Worm (Caenorhabditis elegans) whole organism, young adult: ENCODE data around the gene sri-77.
"Not testable (repeated sequence)": the region's sequence is repeated elsewhere in the genome, so short reads cannot be mapped to it uniquely, and the experiment has no call there.

Experiments
- B0019.2 ChIP-seq: fragments of 200-800 bp; sonication (Bioruptor generic); conservative IDR thresholded peaks from 2 replicates; pipeline ENCODE4 v1.3.6; 2022; ENCODE audit warnings: missing genetic modification reagents, missing genetic modification characterization, missing compliant biosample characterization
- B0261.1 ChIP-seq: sonication (generic microtip); optimal IDR thresholded peaks from 2 replicates; lab custom pipeline; 2016; ENCODE audit warnings: mild to moderate bottlenecking, missing genetic modification characterization, moderate library complexity, missing compliant biosample characterization
- C17E4.6 ChIP-seq: fragments of 200-800 bp; sonication (Bioruptor generic); IDR thresholded peaks from 2 replicates; pipeline ENCODE4 v1.3.6; 2022; ENCODE audit warnings: missing genetic modification reagents, missing genetic modification characterization, missing compliant biosample characterization
- F10E7.11 ChIP-seq: sonication (generic microtip); optimal IDR thresholded peaks from 2 replicates; lab custom pipeline; 2017; ENCODE audit warnings: mild to moderate bottlenecking, missing genetic modification characterization, moderate library complexity, missing compliant biosample characterization
- F49E8.2 ChIP-seq: sonication (generic microtip); optimal IDR thresholded peaks from 3 replicates; lab custom pipeline; 2017; ENCODE audit warnings: missing genetic modification characterization, mild to moderate bottlenecking, missing compliant biosample characterization, antibody characterized with exemption, moderate library complexity; ENCODE audit not compliant: insufficient read depth
- F52B5.7 ChIP-seq: sonication (generic microtip); optimal IDR thresholded peaks from 2 replicates; lab custom pipeline; 2016; ENCODE audit warnings: mild to moderate bottlenecking, missing genetic modification characterization, missing compliant biosample characterization
- F57C9.4 ChIP-seq: sonication (generic microtip); optimal IDR thresholded peaks from 2 replicates; lab custom pipeline; 2017; ENCODE audit warnings: mild to moderate bottlenecking, missing genetic modification characterization, missing compliant biosample characterization
- K12H6.12 ChIP-seq: fragments of 200-800 bp; sonication (Bioruptor generic); optimal IDR thresholded peaks from 2 replicates; lab custom pipeline; 2018; ENCODE audit warnings: mild to moderate bottlenecking, missing genetic modification characterization, missing compliant biosample characterization
- T26A5.8 ChIP-seq: sonication (generic microtip); optimal IDR thresholded peaks from 2 replicates; lab custom pipeline; 2016; ENCODE audit warnings: missing genetic modification characterization, missing compliant biosample characterization
- aptf-2 ChIP-seq: fragments of 200-800 bp; sonication (Bioruptor generic); conservative IDR thresholded peaks from 2 replicates; pipeline ENCODE4 v1.3.6; 2022; ENCODE audit warnings: missing genetic modification reagents, missing genetic modification characterization, missing compliant biosample characterization
- atf-7 ChIP-seq: sonication (generic microtip); optimal IDR thresholded peaks from 2 replicates; lab custom pipeline; 2017; ENCODE audit warnings: mild to moderate bottlenecking, missing genetic modification characterization, missing compliant biosample characterization
- attf-5 ChIP-seq: fragments of 200-800 bp; sonication (Bioruptor generic); optimal IDR thresholded peaks from 2 replicates; lab custom pipeline; 2018; ENCODE audit warnings: mild to moderate bottlenecking, missing genetic modification characterization, missing compliant biosample characterization
- bed-2 ChIP-seq: fragments of 200-800 bp; sonication (Bioruptor generic); IDR thresholded peaks from 2 replicates; pipeline ENCODE4 v1.3.6; 2022; ENCODE audit warnings: missing genetic modification reagents, missing genetic modification characterization, missing compliant biosample characterization
- ccch-3 ChIP-seq: fragments of 200-800 bp; sonication (Bioruptor generic); optimal IDR thresholded peaks from 2 replicates; lab custom pipeline; 2018; ENCODE audit warnings: mild to moderate bottlenecking, missing genetic modification characterization, missing compliant biosample characterization
- cebp-1 ChIP-seq, 2 experiments: fragments of 200-800 bp in 1 of 2; sonication (Bioruptor generic) in 1 of 2; sonication (generic microtip) in 1 of 2; IDR thresholded peaks in 1 of 2; optimal IDR thresholded peaks in 1 of 2; 2 replicates each; pipeline versions ENCODE4 v1.3.6 to Lab custom; 2017 to 2022; ENCODE audit warnings: missing compliant biosample characterization in 2 of 2, missing genetic modification characterization in 2 of 2, mild to moderate bottlenecking in 1 of 2, missing genetic modification reagents in 1 of 2, moderate library complexity in 1 of 2
- ceh-100 ChIP-seq: fragments of 200-800 bp; sonication (Bioruptor generic); IDR thresholded peaks from 2 replicates; pipeline ENCODE4 v1.3.6; 2022; ENCODE audit warnings: missing genetic modification reagents, missing genetic modification characterization, missing compliant biosample characterization
- die-1 ChIP-seq: sonication (generic microtip); optimal IDR thresholded peaks from 2 replicates; lab custom pipeline; 2016; ENCODE audit warnings: missing genotype, mild to moderate bottlenecking, missing genetic modification characterization, missing compliant biosample characterization
- dox-1 ChIP-seq: fragments of 200-800 bp; sonication (Bioruptor generic); IDR thresholded peaks from 2 replicates; pipeline ENCODE4 v1.3.6; 2022; ENCODE audit warnings: missing genetic modification reagents, missing genetic modification characterization, missing compliant biosample characterization
- ets-4 ChIP-seq: fragments of 200-800 bp; sonication (Bioruptor generic); optimal IDR thresholded peaks from 2 replicates; lab custom pipeline; 2018; ENCODE audit warnings: mild to moderate bottlenecking, missing genetic modification characterization, missing compliant biosample characterization
- hlh-12 ChIP-seq: sonication (generic microtip); optimal IDR thresholded peaks from 2 replicates; lab custom pipeline; 2016; ENCODE audit warnings: missing genetic modification characterization, missing compliant biosample characterization
- hmg-20 ChIP-seq: fragments of 200-800 bp; sonication (Bioruptor generic); IDR thresholded peaks from 2 replicates; pipeline ENCODE4 v1.3.6; 2022; ENCODE audit warnings: missing genetic modification reagents, missing genetic modification characterization, missing compliant biosample characterization
- let-607 ChIP-seq, 2 experiments: fragments of 200-800 bp in 1 of 2; sonication (Bioruptor generic) in 1 of 2; sonication (generic microtip) in 1 of 2; optimal IDR thresholded peaks; 2 replicates each; lab custom pipeline; 2016 to 2018; ENCODE audit warnings: mild to moderate bottlenecking in 2 of 2, missing compliant biosample characterization in 2 of 2, missing genetic modification characterization in 2 of 2, moderate library complexity in 2 of 2, missing genotype in 1 of 2
- lin-40 ChIP-seq: sonication (generic microtip); optimal IDR thresholded peaks from 2 replicates; lab custom pipeline; 2016; ENCODE audit warnings: missing genetic modification characterization, mild to moderate bottlenecking, missing compliant biosample characterization, missing genotype, missing genetic modification reagents
- lsy-27 ChIP-seq: sonication (generic microtip); optimal IDR thresholded peaks from 2 replicates; lab custom pipeline; 2017; ENCODE audit warnings: missing genetic modification characterization, mild to moderate bottlenecking, missing compliant biosample characterization, antibody characterized with exemption, missing genotype, borderline replicate concordance; ENCODE audit not compliant: insufficient read depth
- madf-6 ChIP-seq: fragments of 200-800 bp; sonication (Bioruptor generic); IDR thresholded peaks from 2 replicates; pipeline ENCODE4 v1.3.6; 2022; ENCODE audit warnings: missing genetic modification reagents, missing genetic modification characterization, missing compliant biosample characterization
- madf-8 ChIP-seq: fragments of 200-800 bp; sonication (Bioruptor generic); conservative IDR thresholded peaks from 2 replicates; pipeline ENCODE4 v1.3.6; 2022; ENCODE audit warnings: missing genetic modification reagents, missing genetic modification characterization, missing compliant biosample characterization
- mes-4 ChIP-seq: sonication (generic microtip); optimal IDR thresholded peaks from 2 replicates; lab custom pipeline; 2016; ENCODE audit warnings: missing genotype, missing genetic modification characterization, missing compliant biosample characterization
- nfya-1 ChIP-seq: sonication (generic microtip); optimal IDR thresholded peaks from 2 replicates; lab custom pipeline; 2017; ENCODE audit warnings: antibody characterized with exemption, missing compliant biosample characterization, missing genetic modification characterization, borderline replicate concordance; ENCODE audit not compliant: insufficient read depth
- nfya-2 ChIP-seq: fragments of 200-800 bp; sonication (Bioruptor generic); IDR thresholded peaks from 2 replicates; pipeline ENCODE4 v1.3.6; 2022; ENCODE audit warnings: missing genetic modification reagents, missing genetic modification characterization, missing compliant biosample characterization
- nhr-80 ChIP-seq: sonication (generic microtip); optimal IDR thresholded peaks from 2 replicates; lab custom pipeline; 2016; ENCODE audit warnings: missing genetic modification characterization, missing compliant biosample characterization
- rec-8 ChIP-seq, 2 experiments: sonication (generic microtip); optimal IDR thresholded peaks; 2 replicates each; lab custom pipeline; 2016; ENCODE audit warnings: mild to moderate bottlenecking in 2 of 2, missing genetic modification characterization in 2 of 2, missing genetic modification reagents in 2 of 2, missing genotype in 2 of 2, missing biosample characterization in 1 of 2, missing compliant biosample characterization in 1 of 2, moderate library complexity in 1 of 2
- tbp1 ChIP-seq: fragments of 200-800 bp; sonication (Bioruptor generic); optimal IDR thresholded peaks from 2 replicates; lab custom pipeline; 2018; ENCODE audit warnings: mild to moderate bottlenecking, missing genetic modification characterization, missing compliant biosample characterization
- tlf-1 ChIP-seq: fragments of 200-800 bp; sonication (Bioruptor generic); optimal IDR thresholded peaks from 2 replicates; lab custom pipeline; 2018; ENCODE audit warnings: mild to moderate bottlenecking, missing genetic modification characterization, missing compliant biosample characterization
- ztf-22 ChIP-seq: fragments of 200-800 bp; sonication (Bioruptor generic); optimal IDR thresholded peaks from 2 replicates; lab custom pipeline; 2018; ENCODE audit warnings: mild to moderate bottlenecking, missing genetic modification characterization, moderate library complexity, missing compliant biosample characterization
- ztf-25 ChIP-seq: fragments of 200-800 bp; sonication (Bioruptor generic); IDR thresholded peaks from 2 replicates; pipeline ENCODE4 v1.3.6; 2022; ENCODE audit warnings: missing genetic modification reagents, missing genetic modification characterization, missing compliant biosample characterization
- ztf-3 ChIP-seq: fragments of 200-800 bp; sonication (Bioruptor generic); optimal IDR thresholded peaks from 2 replicates; lab custom pipeline; 2018; ENCODE audit warnings: mild to moderate bottlenecking, missing genetic modification characterization, missing compliant biosample characterization
- ztf-6 ChIP-seq: fragments of 200-800 bp; sonication (Bioruptor generic); IDR thresholded peaks from 2 replicates; pipeline ENCODE4 v1.3.6; 2022; ENCODE audit warnings: missing genetic modification reagents, missing genetic modification characterization, missing compliant biosample characterization

The sri-77 gene

ce11 chrII:2600176-2600575 lies 5.0 kb downstream of the sri-77 start, which contains the start of gene F33H12.1:
F33H12.1 (plus strand) TSS chrII:2600476.
- not testable (repeated sequence) for TF ChIP-seq aptf-2 (GFP tag; lab: Robert Waterston, UW); F52B5.7; hlh-12

DNA sequence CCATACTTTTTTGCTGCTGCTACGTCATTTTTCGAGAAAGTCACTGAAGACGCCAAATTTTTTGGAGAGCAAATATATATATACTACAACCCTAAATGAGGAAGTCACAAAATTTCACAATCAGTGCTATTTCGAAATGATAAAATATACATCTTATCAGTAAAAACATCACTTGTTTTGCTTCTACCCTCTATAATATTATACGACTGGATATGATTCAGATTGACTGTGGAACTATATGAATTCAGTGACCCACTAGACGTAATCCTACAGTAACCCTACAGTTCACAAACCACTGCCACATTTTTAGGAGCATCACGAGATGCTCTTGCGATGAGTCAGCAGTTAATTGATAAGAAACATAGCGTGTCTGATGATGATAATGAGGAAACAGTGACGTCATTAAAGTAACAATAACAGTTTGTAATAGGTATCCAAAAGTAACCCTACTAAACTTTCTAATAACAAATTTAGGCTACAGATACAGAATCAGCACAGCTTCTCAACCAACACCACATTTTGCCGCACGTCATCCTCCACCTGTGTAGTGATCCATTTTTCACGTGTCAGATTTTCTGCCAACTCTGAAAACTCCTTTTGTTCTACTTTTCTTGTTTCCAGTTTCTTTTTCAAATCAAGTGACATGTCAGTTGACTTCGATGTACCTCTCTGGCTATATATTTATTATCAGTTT lies 18.2 kb downstream of the sri-77 start, which contains the start of the genes F33H12.7 and sri-39:
TSS of gene F33H12.7 (minus strand) at position 51 of the 694 bp plus-strand sequence.
TSS of gene sri-39 (plus strand) at position 644 of the 694 bp plus-strand sequence.
- TF ChIP-seq nhr-80 (peak; percentile 62), mes-4 (tag; lab: Kevin White, UChicago) (no peak), cebp-1 (GFP tag; IDR thresholded peaks at IDR 0.05; lab: Robert Waterston, UW) (peak; percentile 38; the same call in 1 of the 2 replicates), cebp-1 (tag; optimal IDR thresholded peaks at IDR 0.05; lab: Kevin White, UChicago) (peak; percentile 83), atf-7 (tag; lab: Kevin White, UChicago) (peak; percentile 94), rec-8 (tag; optimal IDR thresholded peaks at IDR 0.05; lab: Kevin White, UChicago) (no peak)

ce11 chrII:2585493-2585892 lies 19.7 kb downstream of the sri-77 start, which contains the start of gene sri-36:
sri-36 (minus strand) TSS chrII:2585593.
- TF ChIP-seq C17E4.6 (GFP tag; lab: Robert Waterston, UW) (no peak), ztf-6 (GFP tag; lab: Robert Waterston, UW) (no peak), F10E7.11 (tag; lab: Kevin White, UChicago) (no peak), nfya-1 (tag; lab: Kevin White, UChicago) (no peak), ccch-3 (GFP tag; lab: Kevin White, UChicago) (no peak), ceh-100 (GFP tag; lab: Robert Waterston, UW) (no peak), ztf-25 (no peak), die-1 (tag; lab: Kevin White, UChicago) (no peak), T26A5.8 (tag; lab: Kevin White, UChicago) (no peak), tlf-1 (GFP tag; lab: Kevin White, UChicago) (no peak), B0261.1 (no peak), ztf-3 (GFP tag; lab: Kevin White, UChicago) (no peak), tbp1 (GFP tag; lab: Kevin White, UChicago) (no peak), cebp-1 (GFP tag; IDR thresholded peaks at IDR 0.05; lab: Robert Waterston, UW) (no peak), cebp-1 (tag; optimal IDR thresholded peaks at IDR 0.05; lab: Kevin White, UChicago) (no peak), madf-8 (GFP tag; lab: Robert Waterston, UW) (no peak)

- TF ChIP-seq dox-1 (GFP tag; lab: Robert Waterston, UW) (no peak), madf-6 (GFP tag; lab: Robert Waterston, UW) (no peak), let-607 (tag; optimal IDR thresholded peaks at IDR 0.05; lab: Kevin White, UChicago) (no peak), ets-4 (GFP tag; lab: Kevin White, UChicago) (no peak), B0019.2 (GFP tag; lab: Robert Waterston, UW) (no peak), bed-2 (GFP tag; lab: Robert Waterston, UW) (no peak), lsy-27 (tag; lab: Kevin White, UChicago) (no peak), ztf-22 (GFP tag; lab: Kevin White, UChicago) (no peak), nfya-2 (no peak), lin-40 (tag; lab: Kevin White, UChicago) (no peak), attf-5 (GFP tag; lab: Kevin White, UChicago) (no peak), rec-8 (tag; optimal IDR thresholded peaks at IDR 0.05; lab: Kevin White, UChicago) (no peak), hmg-20 (GFP tag; lab: Robert Waterston, UW) (no peak), F49E8.2 (tag; lab: Kevin White, UChicago) (no peak), hlh-12 (no peak), K12H6.12 (tag; lab: Kevin White, UChicago) (no peak), F57C9.4 (tag; lab: Kevin White, UChicago) (no peak)
Measured at ce11 chrII:2583044-2583443, 22.2 kb downstream of the sri-77 start, which contains the start of gene sri-74. sri-74 (minus strand) TSS chrII:2583144.
